Fruit fly (Drosophila melanogaster): ENCODE measurements around the gene Slimp.

The Slimp gene

dm6 chr3R:24163556-24164022 lies 14.8 kb upstream of the Slimp start, which contains the start of gene Apc2 (continued):
- TF ChIP-seq CG11762 (GFP tag; optimal IDR thresholded peaks at IDR 0.05; ENCODE audit: insufficient read depth) (no peak), CG3032 (tag; optimal IDR thresholded peaks at IDR 0.05) (peak; percentile 64), Eip75B (GFP tag; optimal IDR thresholded peaks at IDR 0.05) (peak; percentile 61), CG6792 (GFP tag; optimal IDR thresholded peaks at IDR 0.05) (peak; percentile 49), Hr38 (GFP tag; optimal IDR thresholded peaks at IDR 0.05) (no peak), Ets96B (tag; optimal IDR thresholded peaks at IDR 0.05) (peak; percentile 56), Eip93F (GFP tag; optimal IDR thresholded peaks at IDR 0.05) (no peak), CG15336 (GFP tag; IDR thresholded peaks at IDR 0.05) (peak; percentile 56)

- TF ChIP-seq CG11762 (GFP tag; optimal IDR thresholded peaks at IDR 0.05; ENCODE audit: insufficient read depth): no peak
- TF ChIP-seq fd59A (GFP tag; optimal IDR thresholded peaks at IDR 0.05): no peak
- no peak for TF ChIP-seq Blimp-1 (GFP tag; optimal IDR thresholded peaks at IDR 0.05)
- TF ChIP-seq OdsH (GFP tag; optimal IDR thresholded peaks at IDR 0.05): no peak
- no peak for TF ChIP-seq Smox (GFP tag; optimal IDR thresholded peaks at IDR 0.05)
Measured at dm6 chr3R:24162774-24163555, 14.2 kb upstream of the Slimp start, which contains the start of gene mRpS24. Gene mRpS24 (minus strand): TSS chr3R:24163545.

- TF ChIP-seq Sox102F (GFP tag; optimal IDR thresholded peaks at IDR 0.05): no peak
- no peak for TF ChIP-seq Eip75B (GFP tag; optimal IDR thresholded peaks at IDR 0.05)
- TF ChIP-seq Sox14 (GFP tag; optimal IDR thresholded peaks at IDR 0.05): no peak
- TF ChIP-seq CG9139 (GFP tag; optimal IDR thresholded peaks at IDR 0.05): peak; percentile 67
- TF ChIP-seq CG8119 (GFP tag; IDR thresholded peaks at IDR 0.05): peak; percentile 92
- TF ChIP-seq CG16779 (tag; optimal IDR thresholded peaks at IDR 0.05): peak; percentile 74
- peak; percentile 90 for TF ChIP-seq CG11902 (GFP tag; optimal IDR thresholded peaks at IDR 0.05)
- TF ChIP-seq net (GFP tag; optimal IDR thresholded peaks at IDR 0.05): peak; percentile 84
- peak; percentile 85 for TF ChIP-seq Hr4 (GFP tag; optimal IDR thresholded peaks at IDR 0.05)
- TF ChIP-seq Blimp-1 (GFP tag; optimal IDR thresholded peaks at IDR 0.05): no peak
- TF ChIP-seq CG10669 (GFP tag; optimal IDR thresholded peaks at IDR 0.05): peak; percentile 89
- peak; percentile 87 for TF ChIP-seq topi (GFP tag; optimal IDR thresholded peaks at IDR 0.05)
- TF ChIP-seq Ets96B (tag; optimal IDR thresholded peaks at IDR 0.05): peak; percentile 93
- TF ChIP-seq CG34406 (GFP tag; optimal IDR thresholded peaks at IDR 0.05): peak; percentile 92
- TF ChIP-seq CG1621 (tag; optimal IDR thresholded peaks at IDR 0.05): no peak
- TF ChIP-seq CG6808 (GFP tag; optimal IDR thresholded peaks at IDR 0.05): no peak
- TF ChIP-seq dac (GFP tag; optimal IDR thresholded peaks at IDR 0.05): peak; percentile 79
- peak; percentile 73 for TF ChIP-seq CG8319 (GFP tag; optimal IDR thresholded peaks at IDR 0.05)
- TF ChIP-seq CG7368 (GFP tag; optimal IDR thresholded peaks at IDR 0.05): peak; percentile 81
- TF ChIP-seq Sox15 (GFP tag; optimal IDR thresholded peaks at IDR 0.05): peak; percentile 80
- peak; percentile 92 for TF ChIP-seq CG3032 (tag; optimal IDR thresholded peaks at IDR 0.05)
- TF ChIP-seq Ets21C (GFP tag; optimal IDR thresholded peaks at IDR 0.05): peak; percentile 70
- TF ChIP-seq Hr39 (GFP tag; optimal IDR thresholded peaks at IDR 0.05): peak; percentile 72
- TF ChIP-seq vri (GFP tag; optimal IDR thresholded peaks at IDR 0.05): peak; percentile 75
- TF ChIP-seq fd85E (GFP tag; optimal IDR thresholded peaks at IDR 0.05): no peak
- peak; percentile 87 for TF ChIP-seq lz (GFP tag; optimal IDR thresholded peaks at IDR 0.05)
- peak; percentile 93 for TF ChIP-seq CG6163 (GFP tag; IDR thresholded peaks at IDR 0.05)
- peak; percentile 88 for TF ChIP-seq achi (GFP tag; optimal IDR thresholded peaks at IDR 0.05)
- TF ChIP-seq CG11762 (GFP tag; optimal IDR thresholded peaks at IDR 0.05; ENCODE audit: insufficient read depth): peak; percentile 75
- TF ChIP-seq CG6792 (GFP tag; optimal IDR thresholded peaks at IDR 0.05): peak; percentile 86
- no peak for TF ChIP-seq fkh (GFP tag; optimal IDR thresholded peaks at IDR 0.05)
- TF ChIP-seq CG6854 (GFP tag; optimal IDR thresholded peaks at IDR 0.05): peak; percentile 39
- peak; percentile 82 for TF ChIP-seq Lpt (GFP tag; optimal IDR thresholded peaks at IDR 0.05)
- TF ChIP-seq Eip93F (GFP tag; optimal IDR thresholded peaks at IDR 0.05): peak; percentile 73
- TF ChIP-seq CG10631 (GFP tag; optimal IDR thresholded peaks at IDR 0.05): peak; percentile 92
- TF ChIP-seq Smox (GFP tag; optimal IDR thresholded peaks at IDR 0.05): no peak
- TF ChIP-seq CG4318 (GFP tag; optimal IDR thresholded peaks at IDR 0.05): peak; percentile 80
- peak; percentile 72 for TF ChIP-seq fd59A (GFP tag; optimal IDR thresholded peaks at IDR 0.05)
- TF ChIP-seq spab (GFP tag; optimal IDR thresholded peaks at IDR 0.05): no peak
- peak; percentile 92 for TF ChIP-seq dsx (GFP tag; optimal IDR thresholded peaks at IDR 0.05; ENCODE audit: poor library complexity, severe bottlenecking)
Measured at dm6 chr3R:24161173-24161811, 12.5 kb upstream of the Slimp start, which contains the start of the genes Myo95E and TBC1d7. Gene Myo95E (minus strand): TSS chr3R:24161498. Gene TBC1d7 (plus strand): TSS chr3R:24161727.

Measured in whole organism, prepupa.